Fruit fly (Drosophila melanogaster) whole organism, embryonic: ENCODE results near the gene CG12594.
A peak's percentile ranks its signal among the peaks of the same experiment; 100 is the strongest.

Experiments used
- Abd-B ChIP-seq: fragments of 200-800 bp; sonication (Bioruptor generic); optimal IDR thresholded peaks from 2 replicates; lab custom pipeline; 2018; ENCODE audit warnings: missing biosample characterization, mild to moderate bottlenecking, missing genetic modification characterization, moderate library complexity
- CG11093 ChIP-seq: fragments of 200-800 bp; sonication (Bioruptor generic); IDR thresholded peaks from 3 replicates; pipeline ENCODE4 v1.3.6; 2022; ENCODE audit warnings: missing biosample characterization, missing genetic modification characterization
- CG11560 ChIP-seq: fragments of 200-800 bp; sonication (Bioruptor generic); IDR thresholded peaks from 3 replicates; pipeline ENCODE4 v1.3.6; 2022; ENCODE audit warnings: missing biosample characterization, missing genetic modification characterization
- CG12236 ChIP-seq: fragments of 200-800 bp; sonication (Bioruptor generic); optimal IDR thresholded peaks from 2 replicates; lab custom pipeline; 2016; ENCODE audit warnings: missing biosample characterization, missing genetic modification characterization
- CG12391 ChIP-seq: fragments of 200-800 bp; sonication (Bioruptor generic); optimal IDR thresholded peaks from 3 replicates; lab custom pipeline; 2018; ENCODE audit warnings: missing biosample characterization, mild to moderate bottlenecking, missing genetic modification characterization, moderate library complexity
- CG15011 ChIP-seq: fragments of 200-800 bp; sonication (Bioruptor generic); optimal IDR thresholded peaks from 3 replicates; lab custom pipeline; 2018; ENCODE audit warnings: missing biosample characterization, mild to moderate bottlenecking, missing genetic modification characterization
- CG15269 ChIP-seq: fragments of 200-800 bp; sonication (Bioruptor generic); optimal IDR thresholded peaks from 2 replicates; lab custom pipeline; 2018; ENCODE audit warnings: missing biosample characterization, mild to moderate bottlenecking, missing genetic modification characterization, moderate library complexity
- CG15601 ChIP-seq: fragments of 200-800 bp; sonication (Bioruptor generic); optimal IDR thresholded peaks from 3 replicates; lab custom pipeline; 2019; ENCODE audit warnings: missing biosample characterization, mild to moderate bottlenecking, missing genetic modification characterization, moderate library complexity
- CG17385 ChIP-seq: fragments of 200-800 bp; sonication (Bioruptor generic); optimal IDR thresholded peaks from 3 replicates; lab custom pipeline; 2018; ENCODE audit warnings: missing biosample characterization, mild to moderate bottlenecking, missing genetic modification characterization
- CG17568 ChIP-seq: fragments of 200-800 bp; sonication (Bioruptor generic); optimal IDR thresholded peaks from 2 replicates; lab custom pipeline; 2018; ENCODE audit warnings: missing biosample characterization, mild to moderate bottlenecking, missing genetic modification characterization, moderate library complexity
- CG17802 ChIP-seq: fragments of 200-800 bp; sonication (Bioruptor generic); optimal IDR thresholded peaks from 2 replicates; lab custom pipeline; 2018; ENCODE audit warnings: missing biosample characterization, mild to moderate bottlenecking, missing genetic modification characterization, moderate library complexity
- CG1832 ChIP-seq: fragments of 200-800 bp; sonication (Bioruptor generic); optimal IDR thresholded peaks from 2 replicates; lab custom pipeline; 2017; ENCODE audit warnings: missing biosample characterization, mild to moderate bottlenecking, missing genetic modification characterization, inconsistent platforms
- CG30431 ChIP-seq: fragments of 200-800 bp; sonication (Bioruptor generic); optimal IDR thresholded peaks from 2 replicates; lab custom pipeline; 2017; ENCODE audit warnings: missing biosample characterization, missing genetic modification characterization
- CG34224 ChIP-seq: fragments of 200-800 bp; sonication (Bioruptor generic); IDR thresholded peaks from 3 replicates; pipeline ENCODE4 v1.3.6; 2022; ENCODE audit warnings: missing biosample characterization, missing genetic modification characterization; ENCODE audit not compliant: partially characterized antibody
- CG4707 ChIP-seq: fragments of 200-800 bp; sonication (Bioruptor generic); optimal IDR thresholded peaks from 2 replicates; lab custom pipeline; 2018; ENCODE audit warnings: missing biosample characterization, mild to moderate bottlenecking, missing genetic modification characterization, moderate library complexity
- CG4730 ChIP-seq: fragments of 200-800 bp; sonication (Bioruptor generic); IDR thresholded peaks from 2 replicates; pipeline ENCODE4 v1.3.6; 2022; ENCODE audit warnings: missing biosample characterization, missing genetic modification characterization
- CG5245 ChIP-seq: fragments of 200-800 bp; sonication (Bioruptor generic); optimal IDR thresholded peaks from 3 replicates; lab custom pipeline; 2016; ENCODE audit warnings: missing biosample characterization, missing genetic modification characterization
- CG6254 ChIP-seq: fragments of 200-800 bp; sonication (Bioruptor generic); optimal IDR thresholded peaks from 3 replicates; lab custom pipeline; 2017; ENCODE audit warnings: mild to moderate bottlenecking, missing biosample characterization, missing genetic modification reagents, missing genetic modification characterization
- CG7786 ChIP-seq: fragments of 200-800 bp; sonication (Bioruptor generic); optimal IDR thresholded peaks from 2 replicates; lab custom pipeline; 2016; ENCODE audit warnings: missing biosample characterization, missing genetic modification characterization
- CG8281 ChIP-seq: fragments of 200-800 bp; sonication (Bioruptor generic); optimal IDR thresholded peaks from 2 replicates; lab custom pipeline; 2018; ENCODE audit warnings: missing biosample characterization, mild to moderate bottlenecking, missing genetic modification characterization, moderate library complexity
- CG8359 ChIP-seq: fragments of 200-800 bp; sonication (Bioruptor generic); optimal IDR thresholded peaks from 2 replicates; lab custom pipeline; 2017; ENCODE audit warnings: missing biosample characterization, mild to moderate bottlenecking, missing genetic modification characterization, borderline replicate concordance
- Chrac-16 ChIP-seq: fragments of 200-800 bp; sonication (Bioruptor generic); optimal IDR thresholded peaks from 3 replicates; lab custom pipeline; 2016; ENCODE audit warnings: missing biosample characterization, missing genetic modification characterization
- CoRest ChIP-seq: fragments of 200-800 bp; sonication (Bioruptor generic); optimal IDR thresholded peaks from 3 replicates; lab custom pipeline; 2018; ENCODE audit warnings: missing biosample characterization, mild to moderate bottlenecking, missing genetic modification characterization, moderate library complexity
- D19A ChIP-seq: fragments of 200-800 bp; optimal IDR thresholded peaks from 3 replicates; lab custom pipeline; 2019; ENCODE audit warnings: missing biosample characterization, mild to moderate bottlenecking, missing genetic modification characterization, moderate library complexity
- Dbx ChIP-seq: fragments of 200-800 bp; sonication (Bioruptor generic); IDR thresholded peaks from 3 replicates; pipeline ENCODE4 v1.3.6; 2022; ENCODE audit warnings: missing biosample characterization, missing genetic modification characterization
- Dek ChIP-seq: fragments of 200-800 bp; sonication (Bioruptor generic); optimal IDR thresholded peaks from 3 replicates; lab custom pipeline; 2019; ENCODE audit warnings: missing biosample characterization, mild to moderate bottlenecking, missing genetic modification characterization, moderate library complexity
- HLH3B ChIP-seq: fragments of 200-800 bp; sonication (Bioruptor generic); IDR thresholded peaks from 2 replicates; pipeline ENCODE4 v1.3.6; 2022; ENCODE audit warnings: missing biosample characterization, missing genetic modification characterization
- Hr39 ChIP-seq: fragments of >200 bp; optimal IDR thresholded peaks from 2 replicates; lab custom pipeline; 2017
- MESR4 ChIP-seq: fragments of 200-800 bp; sonication (Bioruptor generic); optimal IDR thresholded peaks from 2 replicates; lab custom pipeline; 2018; ENCODE audit warnings: missing biosample characterization, mild to moderate bottlenecking, missing genetic modification characterization, moderate library complexity
- Mrtf ChIP-seq: fragments of 200-800 bp; sonication (Bioruptor generic); IDR thresholded peaks from 3 replicates; pipeline ENCODE4 v1.3.6; 2022; ENCODE audit warnings: missing biosample characterization, missing genetic modification characterization
- Pdp1 ChIP-seq, 2 experiments: fragments of 200-800 bp; sonication (Bioruptor generic); optimal IDR thresholded peaks; 3 replicates each; lab custom pipeline; 2016; ENCODE audit warnings: missing biosample characterization in 2 of 2, missing genetic modification characterization in 2 of 2, mild to moderate bottlenecking in 1 of 2, moderate library complexity in 1 of 2
- ac ChIP-seq: fragments of 200-800 bp; sonication (Bioruptor generic); optimal IDR thresholded peaks from 3 replicates; lab custom pipeline; 2017; ENCODE audit warnings: missing biosample characterization, mild to moderate bottlenecking, missing genetic modification characterization
- chinmo ChIP-seq: fragments of 200-800 bp; sonication (Bioruptor generic); IDR thresholded peaks from 4 replicates; pipeline ENCODE4 v1.3.6; 2022; ENCODE audit warnings: missing biosample characterization, missing genetic modification characterization; ENCODE audit not compliant: partially characterized antibody
- dati ChIP-seq: fragments of 200-800 bp; sonication (Bioruptor generic); IDR thresholded peaks from 2 replicates; pipeline ENCODE4 v1.3.6; 2022; ENCODE audit warnings: missing biosample characterization, missing genetic modification characterization
- fu2 ChIP-seq: fragments of 200-800 bp; sonication (Bioruptor generic); optimal IDR thresholded peaks from 2 replicates; lab custom pipeline; 2016; ENCODE audit warnings: missing biosample characterization, missing genetic modification characterization
- h ChIP-seq: fragments of >200 bp; optimal IDR thresholded peaks from 2 replicates; lab custom pipeline; 2017
- hth ChIP-seq: fragments of >200 bp; optimal IDR thresholded peaks from 2 replicates; lab custom pipeline; 2017; ENCODE audit warnings: inconsistent platforms
- knrl ChIP-seq: fragments of 200-800 bp; sonication (Bioruptor generic); IDR thresholded peaks from 3 replicates; pipeline ENCODE4 v1.3.6; 2022; ENCODE audit warnings: missing biosample characterization, missing genetic modification characterization; ENCODE audit not compliant: partially characterized antibody
- nau ChIP-seq: fragments of 200-800 bp; sonication (Bioruptor generic); optimal IDR thresholded peaks from 3 replicates; lab custom pipeline; 2017; ENCODE audit warnings: missing biosample characterization, mild to moderate bottlenecking, missing genetic modification characterization, missing genetic modification reagents
- nerfin-2 ChIP-seq: fragments of 200-800 bp; sonication (Bioruptor generic); IDR thresholded peaks from 2 replicates; pipeline ENCODE4 v1.3.6; 2022; ENCODE audit warnings: missing biosample characterization, missing genetic modification characterization; ENCODE audit not compliant: partially characterized antibody
- pan ChIP-seq, 4 experiments: fragments of >200 bp in 3 of 4; fragments of 200-800 bp in 1 of 4; sonication (Bioruptor generic) in 1 of 4; optimal IDR thresholded peaks in 3 of 4; IDR thresholded peaks in 1 of 4; 2 replicates each; pipeline versions ENCODE4 v1.3.6 to Lab custom; 2017 to 2022; ENCODE audit warnings: missing biosample characterization in 2 of 4, missing genetic modification characterization in 2 of 4, mixed read lengths in 1 of 4
- run ChIP-seq: fragments of 200-800 bp; sonication (Bioruptor generic); optimal IDR thresholded peaks from 3 replicates; lab custom pipeline; 2018; ENCODE audit warnings: missing biosample characterization, mild to moderate bottlenecking, missing genetic modification characterization
- salm ChIP-seq: fragments of 200-800 bp; sonication (Bioruptor generic); optimal IDR thresholded peaks from 2 replicates; lab custom pipeline; 2018; ENCODE audit warnings: missing biosample characterization, mild to moderate bottlenecking, missing genetic modification characterization
- sens ChIP-seq: fragments of 200-800 bp; sonication (Bioruptor generic); peaks from one replicate; lab custom pipeline; 2016; ENCODE audit warnings: missing biosample characterization, missing genetic modification characterization
- shn ChIP-seq: fragments of 200-800 bp; sonication (Bioruptor generic); optimal IDR thresholded peaks from 3 replicates; lab custom pipeline; 2016; ENCODE audit warnings: missing biosample characterization, missing genetic modification characterization
- sim ChIP-seq: fragments of 200-800 bp; sonication (Bioruptor generic); IDR thresholded peaks from 2 replicates; pipeline ENCODE4 v1.3.6; 2022; ENCODE audit warnings: missing biosample characterization, missing genetic modification characterization
- sima ChIP-seq: fragments of 200-800 bp; sonication (Bioruptor generic); optimal IDR thresholded peaks from 2 replicates; lab custom pipeline; 2016; ENCODE audit warnings: missing biosample characterization, missing genetic modification characterization
- sug ChIP-seq: fragments of 200-800 bp; optimal IDR thresholded peaks from 2 replicates; lab custom pipeline; 2019; ENCODE audit warnings: missing biosample characterization, mild to moderate bottlenecking, missing genetic modification characterization, moderate library complexity
- vfl ChIP-seq: fragments of 200-800 bp; sonication (Bioruptor generic); optimal IDR thresholded peaks from 2 replicates; lab custom pipeline; 2016; ENCODE audit warnings: missing biosample characterization, missing genetic modification characterization

Gene CG12594

DNA sequence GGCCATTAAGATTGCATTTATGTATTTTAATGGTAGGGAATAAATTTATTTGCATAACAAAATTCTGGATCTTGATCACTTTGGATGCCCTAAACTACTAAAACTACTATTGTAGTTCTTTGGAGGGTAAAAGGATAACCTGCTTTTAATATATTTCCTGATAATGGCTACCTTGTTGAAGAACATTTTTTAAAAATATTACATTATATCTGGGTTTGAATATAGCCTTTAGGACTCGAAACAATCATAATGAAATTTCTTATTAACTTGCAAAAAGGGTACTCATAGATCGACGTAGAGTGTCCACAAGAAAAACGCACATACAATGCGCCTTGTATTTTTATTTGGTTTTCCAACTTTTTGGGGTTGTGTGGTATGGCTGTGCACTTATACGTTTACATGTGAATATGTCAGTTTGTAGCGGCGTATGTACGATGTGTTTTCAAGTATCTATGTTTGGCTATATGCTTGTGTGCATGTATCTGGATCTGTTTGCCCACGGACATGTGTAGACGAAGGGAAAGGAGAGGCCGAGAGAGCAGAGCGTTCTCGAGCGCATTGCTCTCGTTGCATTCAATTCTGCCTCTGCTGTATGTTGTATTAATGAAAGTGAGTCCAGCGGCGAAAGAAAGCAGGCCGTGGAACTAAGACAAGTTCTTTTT, 58.0 kb downstream of the CG12594 start (continued):
- TF ChIP-seq CG12236 (peak; percentile 46), CG15269 (tag; lab: Kevin White, UChicago) (peak; percentile 47), CG11093 (GFP tag; lab: Robert Waterston, UW) (no peak), sug (tag; lab: Kevin White, UChicago) (no peak), CG8281 (tag; lab: Kevin White, UChicago) (peak; percentile 38), pan (optimal IDR thresholded peaks at IDR 0.05; lab: Kevin White, UChicago) (no peak), pan (GFP tag; optimal IDR thresholded peaks at IDR 0.05 in 1 of 2, IDR thresholded peaks at IDR 0.05 in 1 of 2) (peak in 1 of 2 experiments; percentile 50), Dek (tag; lab: Kevin White, UChicago) (peak; percentile 42), D19A (tag; lab: Kevin White, UChicago) (peak; percentile 99), dati (GFP tag; lab: Robert Waterston, UW) (no peak), sim (GFP tag; lab: Robert Waterston, UW) (0 out of 2 replicates have a peak, but pooled peaks have one; percentile 31), Abd-B (peak; percentile 81), CG11560 (tag; lab: Robert Waterston, UW) (no peak; the same call in 2 of the 3 replicates), sens (GFP tag; lab: Kevin White, UChicago) (peak; percentile 98), CG34224 (GFP tag; lab: Robert Waterston, UW) (no peak), CG5245 (GFP tag; lab: Kevin White, UChicago) (peak; percentile 50), CG8359 (GFP tag; lab: Kevin White, UChicago) (peak; percentile 76), CG30431 (GFP tag; lab: Kevin White, UChicago) (peak; percentile 86), CG4707 (GFP tag; lab: Kevin White, UChicago) (peak; percentile 55), MESR4 (GFP tag; lab: Kevin White, UChicago) (no peak), CG17568 (GFP tag; lab: Kevin White, UChicago) (peak; percentile 67), CoRest (tag; lab: Kevin White, UChicago) (peak; percentile 86), CG4730 (no peak), sima (GFP tag; lab: Kevin White, UChicago) (no peak), shn (GFP tag; lab: Kevin White, UChicago) (peak; percentile 48), run (tag; lab: Kevin White, UChicago) (peak; percentile 46), CG17385 (GFP tag; lab: Kevin White, UChicago) (peak; percentile 42), hth (no peak), CG15601 (tag; lab: Kevin White, UChicago) (peak; percentile 87), Dbx (GFP tag; lab: Robert Waterston, UW) (no peak), Chrac-16 (GFP tag; lab: Kevin White, UChicago) (peak; percentile 78), chinmo (0 out of 4 replicates have a peak, but pooled peaks have one; percentile 22), Mrtf (no peak), CG17802 (peak; percentile 44), knrl (no peak), vfl (GFP tag; lab: Kevin White, UChicago) (no peak), CG1832 (GFP tag; lab: Kevin White, UChicago) (no peak), ac (GFP tag; lab: Kevin White, UChicago) (peak; percentile 35), Pdp1 (GFP tag; optimal IDR thresholded peaks at IDR 0.05; lab: Kevin White, UChicago) (peak; percentile 65 to 74), nau (GFP tag; lab: Kevin White, UChicago) (peak; percentile 48), h (lab: Kevin White, UChicago) (no peak), salm (tag; lab: Kevin White, UChicago) (peak; percentile 78), CG7786 (GFP tag; lab: Kevin White, UChicago) (peak; percentile 49), CG12391 (tag; lab: Kevin White, UChicago) (peak; percentile 87), Hr39 (no peak), CG6254 (GFP tag; lab: Kevin White, UChicago) (peak; percentile 75), fu2 (no peak), CG15011 (peak; percentile 46), nerfin-2 (no peak), HLH3B (GFP tag; lab: Robert Waterston, UW) (peak; percentile 63)
